Worm (Caenorhabditis elegans) whole organism, L4 larva: ENCODE results near the gene sra-26.

Experiments
- F26F4.8 ChIP-seq: fragments of 200-800 bp; sonication (Bioruptor generic); conservative IDR thresholded peaks from 2 replicates; pipeline ENCODE4 v1.3.6; 2022; ENCODE audit warnings: missing genetic modification characterization, missing compliant biosample characterization
- F37D6.2 ChIP-seq: sonication (generic microtip); optimal IDR thresholded peaks from 2 replicates; lab custom pipeline; 2016; ENCODE audit warnings: mild to moderate bottlenecking, missing genetic modification characterization, missing compliant biosample characterization
- F49E8.2 ChIP-seq: sonication (generic microtip); optimal IDR thresholded peaks from 2 replicates; lab custom pipeline; 2016; ENCODE audit warnings: missing compliant biosample characterization, mild to moderate bottlenecking, missing genetic modification characterization, borderline replicate concordance
- Y105C5A.15 ChIP-seq: fragments of 200-800 bp; sonication (Bioruptor generic); IDR thresholded peaks from 2 replicates; pipeline ENCODE4 v1.3.6; 2022; ENCODE audit warnings: missing genetic modification characterization, missing compliant biosample characterization
- aly-2 ChIP-seq: sonication (generic microtip); optimal IDR thresholded peaks from 2 replicates; lab custom pipeline; 2018; ENCODE audit warnings: missing biosample characterization, missing genetic modification characterization
- ama-1 ChIP-seq: fragments of 150-350 bp; optimal IDR thresholded peaks from 2 replicates; lab custom pipeline; 2014; ENCODE audit warnings: inconsistent platforms, mixed read lengths
- attf-4 ChIP-seq: sonication (generic microtip); optimal IDR thresholded peaks from 3 replicates; lab custom pipeline; 2017; ENCODE audit warnings: missing biosample characterization, missing genetic modification characterization
- ceh-20 ChIP-seq: fragments of 200-800 bp; sonication (Bioruptor generic); IDR thresholded peaks from 2 replicates; pipeline ENCODE4 v1.3.6; 2022; ENCODE audit warnings: missing genetic modification reagents, missing genetic modification characterization, missing compliant biosample characterization
- ceh-28 ChIP-seq: fragments of 150-350 bp; optimal IDR thresholded peaks from 2 replicates; lab custom pipeline; 2014; ENCODE audit warnings: missing biosample characterization, missing genetic modification reagents, missing genetic modification characterization
- ceh-44 ChIP-seq: fragments of 200-800 bp; sonication (Bioruptor generic); IDR thresholded peaks from 2 replicates; pipeline ENCODE4 v1.3.6; 2022; ENCODE audit warnings: missing genetic modification reagents, missing genetic modification characterization, missing compliant biosample characterization
- ceh-62 ChIP-seq: sonication (generic microtip); optimal IDR thresholded peaks from 2 replicates; lab custom pipeline; 2017; ENCODE audit warnings: missing biosample characterization, missing genetic modification characterization
- ces-1 ChIP-seq: fragments of 150-350 bp; sonication (generic microtip); optimal IDR thresholded peaks from 4 replicates; lab custom pipeline; 2014; ENCODE audit warnings: missing biosample characterization, missing genetic modification reagents, missing genetic modification characterization
- cey-2 ChIP-seq: sonication (generic microtip); optimal IDR thresholded peaks from 3 replicates; lab custom pipeline; 2017; ENCODE audit warnings: missing genetic modification characterization, mild to moderate bottlenecking, missing compliant biosample characterization, antibody characterized with exemption, borderline replicate concordance; ENCODE audit not compliant: insufficient read depth
- ctbp-1 ChIP-seq: fragments of 200-800 bp; sonication (Bioruptor generic); IDR thresholded peaks from 2 replicates; pipeline ENCODE4 v1.3.6; 2022; ENCODE audit warnings: missing genetic modification reagents, missing genetic modification characterization, missing compliant biosample characterization
- daf-8 ChIP-seq: fragments of 200-800 bp; sonication (Bioruptor generic); IDR thresholded peaks from 2 replicates; pipeline ENCODE4 v1.3.6; 2022; ENCODE audit warnings: missing genetic modification characterization, missing compliant biosample characterization
- dmd-6 ChIP-seq: fragments of 200-800 bp; sonication (Bioruptor generic); IDR thresholded peaks from 2 replicates; pipeline ENCODE4 v1.3.6; 2022; ENCODE audit warnings: missing genetic modification reagents, missing genetic modification characterization, missing compliant biosample characterization
- dmd-9 ChIP-seq: fragments of 200-800 bp; sonication (Bioruptor generic); IDR thresholded peaks from 2 replicates; pipeline ENCODE4 v1.3.6; 2022; ENCODE audit warnings: missing genetic modification reagents, missing genetic modification characterization, missing compliant biosample characterization
- dpl-1 ChIP-seq: fragments of 150-350 bp; optimal IDR thresholded peaks from 2 replicates; lab custom pipeline; 2014; ENCODE audit warnings: missing biosample characterization, missing genetic modification reagents, missing genetic modification characterization
- duxl-1 ChIP-seq: sonication (generic microtip); optimal IDR thresholded peaks from 2 replicates; lab custom pipeline; 2016; ENCODE audit warnings: mild to moderate bottlenecking, missing genetic modification characterization, moderate library complexity, missing compliant biosample characterization; ENCODE audit not compliant: poor library complexity
- egl-27 ChIP-seq: sonication (generic microtip); optimal IDR thresholded peaks from 3 replicates; lab custom pipeline; 2017; ENCODE audit warnings: missing biosample characterization, missing genetic modification reagents, missing genetic modification characterization
- egl-43 ChIP-seq: fragments of 200-800 bp; sonication (Bioruptor generic); IDR thresholded peaks from 2 replicates; pipeline ENCODE4 v1.3.6; 2022; ENCODE audit warnings: missing genetic modification reagents, missing genetic modification characterization, missing compliant biosample characterization
- gei-8 ChIP-seq: fragments of 200-800 bp; sonication (Bioruptor generic); optimal IDR thresholded peaks from 2 replicates; lab custom pipeline; 2018; ENCODE audit warnings: mild to moderate bottlenecking, missing genetic modification characterization, missing compliant biosample characterization
- hlh-11 ChIP-seq: fragments of 200-800 bp; sonication (Bioruptor generic); optimal IDR thresholded peaks from 2 replicates; lab custom pipeline; 2018; ENCODE audit warnings: mild to moderate bottlenecking, missing genetic modification characterization, missing compliant biosample characterization
- lim-7 ChIP-seq: fragments of 200-800 bp; sonication (Bioruptor generic); IDR thresholded peaks from 2 replicates; pipeline ENCODE4 v1.3.6; 2022; ENCODE audit warnings: missing genetic modification characterization, missing compliant biosample characterization
- lin-1 ChIP-seq: fragments of 200-800 bp; sonication (Bioruptor generic); IDR thresholded peaks from 2 replicates; pipeline ENCODE4 v1.3.6; 2022; ENCODE audit warnings: missing genetic modification reagents, missing genetic modification characterization, missing compliant biosample characterization
- lin-13 ChIP-seq: fragments of 150-350 bp; optimal IDR thresholded peaks from 2 replicates; lab custom pipeline; 2014; ENCODE audit warnings: missing biosample characterization, missing genetic modification reagents, missing genetic modification characterization
- lir-3 ChIP-seq: sonication (generic microtip); optimal IDR thresholded peaks from 2 replicates; lab custom pipeline; 2016; ENCODE audit warnings: mild to moderate bottlenecking, missing genetic modification characterization, missing compliant biosample characterization
- lsy-2 ChIP-seq, 2 experiments: fragments of 150-350 bp in 1 of 2; sonication (generic microtip) in 1 of 2; optimal IDR thresholded peaks; 2 replicates each; lab custom pipeline; 2014 to 2017; ENCODE audit warnings: missing biosample characterization in 2 of 2, missing genetic modification characterization in 2 of 2
- madf-5 ChIP-seq, 2 experiments: fragments of 200-800 bp; sonication (Bioruptor generic); IDR thresholded peaks; 2 replicates each; pipeline ENCODE4 v1.3.6; 2022; ENCODE audit warnings: missing compliant biosample characterization in 2 of 2, missing genetic modification characterization in 2 of 2
- madf-9 ChIP-seq: fragments of 200-800 bp; sonication (Bioruptor generic); conservative IDR thresholded peaks from 2 replicates; pipeline ENCODE4 v1.3.6; 2022; ENCODE audit warnings: missing genetic modification reagents, missing genetic modification characterization, missing compliant biosample characterization
- mdl-1 ChIP-seq, 2 experiments: fragments of 150-350 bp in 1 of 2; sonication (generic microtip) in 1 of 2; optimal IDR thresholded peaks; 2 replicates each; lab custom pipeline; 2014 to 2017; ENCODE audit warnings: missing biosample characterization in 2 of 2, missing genetic modification characterization in 2 of 2
- mdt-29 ChIP-seq: fragments of 200-800 bp; sonication (Bioruptor generic); IDR thresholded peaks from 2 replicates; pipeline ENCODE4 v1.3.6; 2022; ENCODE audit warnings: missing genetic modification reagents, missing genetic modification characterization, missing compliant biosample characterization
- mep-1 ChIP-seq: fragments of 150-350 bp; sonication (generic microtip); optimal IDR thresholded peaks from 3 replicates; lab custom pipeline; 2014; ENCODE audit warnings: missing biosample characterization, missing genetic modification characterization
- nhr-10 ChIP-seq: fragments of 150-350 bp; optimal IDR thresholded peaks from 2 replicates; lab custom pipeline; 2014; ENCODE audit warnings: missing biosample characterization, missing genetic modification characterization
- nhr-11 ChIP-seq: fragments of 150-350 bp; optimal IDR thresholded peaks from 2 replicates; lab custom pipeline; 2014; ENCODE audit warnings: missing biosample characterization, missing genetic modification characterization
- nhr-237 ChIP-seq: sonication (generic microtip); optimal IDR thresholded peaks from 2 replicates; lab custom pipeline; 2017; ENCODE audit warnings: missing biosample characterization, missing genetic modification characterization
- nhr-25 ChIP-seq: sonication (generic microtip); optimal IDR thresholded peaks from 2 replicates; lab custom pipeline; 2017; ENCODE audit warnings: missing genetic modification characterization, mild to moderate bottlenecking, missing compliant biosample characterization, antibody characterized with exemption, moderate library complexity, borderline replicate concordance; ENCODE audit not compliant: insufficient read depth
- nhr-41 ChIP-seq: fragments of 200-800 bp; sonication (Bioruptor generic); IDR thresholded peaks from 2 replicates; pipeline ENCODE4 v1.3.6; 2022; ENCODE audit warnings: missing genetic modification reagents, missing genetic modification characterization, missing compliant biosample characterization
- nhr-48 ChIP-seq: sonication (generic microtip); optimal IDR thresholded peaks from 2 replicates; lab custom pipeline; 2016; ENCODE audit warnings: mild to moderate bottlenecking, missing genetic modification characterization, missing compliant biosample characterization
- nhr-76 ChIP-seq: fragments of 150-350 bp; optimal IDR thresholded peaks from 2 replicates; lab custom pipeline; 2014; ENCODE audit warnings: missing biosample characterization, missing genetic modification characterization
- nhr-77 ChIP-seq: fragments of 150-350 bp; optimal IDR thresholded peaks from 2 replicates; lab custom pipeline; 2014; ENCODE audit warnings: missing biosample characterization, missing genetic modification characterization
- php-3 ChIP-seq: fragments of 200-800 bp; sonication (Bioruptor generic); IDR thresholded peaks from 2 replicates; pipeline ENCODE4 v1.3.6; 2022; ENCODE audit warnings: missing genetic modification reagents, missing genetic modification characterization, missing compliant biosample characterization
- saeg-2 ChIP-seq: fragments of 200-800 bp; sonication (Bioruptor generic); IDR thresholded peaks from 2 replicates; pipeline ENCODE4 v1.3.6; 2022; ENCODE audit warnings: missing genetic modification reagents, missing genetic modification characterization, missing compliant biosample characterization
- sdz-12 ChIP-seq: fragments of 200-800 bp; sonication (Bioruptor generic); optimal IDR thresholded peaks from 2 replicates; lab custom pipeline; 2018; ENCODE audit warnings: mild to moderate bottlenecking, missing genetic modification characterization, missing compliant biosample characterization
- set-16 ChIP-seq: fragments of 200-800 bp; sonication (Bioruptor generic); IDR thresholded peaks from 2 replicates; pipeline ENCODE4 v1.3.6; 2022; ENCODE audit warnings: missing genetic modification reagents, missing genetic modification characterization, missing compliant biosample characterization
- snpc-1.2 ChIP-seq: fragments of 200-800 bp; sonication (Bioruptor generic); IDR thresholded peaks from 2 replicates; pipeline ENCODE4 v1.3.6; 2022; ENCODE audit warnings: missing genetic modification reagents, missing genetic modification characterization, missing compliant biosample characterization
- tag-97 ChIP-seq: fragments of 200-800 bp; sonication (Bioruptor generic); IDR thresholded peaks from 2 replicates; pipeline ENCODE4 v1.3.6; 2022; ENCODE audit warnings: missing genetic modification characterization, missing compliant biosample characterization
- unc-62 ChIP-seq, 3 experiments: fragments of 150-350 bp in 1 of 3; sonication (generic microtip); optimal IDR thresholded peaks in 2 of 3; peaks in 1 of 3; 1 replicate in 1 of 3; 2 replicates in 2 of 3; lab custom pipeline; 2014 to 2017; ENCODE audit warnings: missing biosample characterization in 3 of 3, missing genetic modification characterization in 3 of 3, missing genetic modification reagents in 3 of 3, missing genotype in 1 of 3
- zag-1 ChIP-seq: fragments of 150-350 bp; optimal IDR thresholded peaks from 2 replicates; lab custom pipeline; 2014; ENCODE audit warnings: missing biosample characterization, missing genetic modification characterization
- ztf-7 ChIP-seq: fragments of 150-350 bp; optimal IDR thresholded peaks from 2 replicates; lab custom pipeline; 2014; ENCODE audit warnings: missing biosample characterization, missing genetic modification characterization

sra-26 gene

ce11 chrII:6683663-6684285 lies 32.2 kb upstream of the sra-26 start, which contains the start of gene gyf-1 (continued):
- peak in 1 of 2 experiments; percentile 7 for TF ChIP-seq mdl-1 (tag; optimal IDR thresholded peaks at IDR 0.05; lab: Kevin White, UChicago)
- no peak for TF ChIP-seq gei-8 (GFP tag; lab: Kevin White, UChicago)
- no peak for TF ChIP-seq duxl-1 (tag; lab: Kevin White, UChicago)
- TF ChIP-seq ceh-62 (tag; lab: Kevin White, UChicago) = no peak
- no peak for TF ChIP-seq nhr-77 (tag; lab: Kevin White, UChicago)
- TF ChIP-seq set-16 (GFP tag; lab: Robert Waterston, UW) = no peak
- no peak for TF ChIP-seq attf-4 (tag; lab: Kevin White, UChicago)
- no peak for TF ChIP-seq madf-9 (GFP tag; lab: Robert Waterston, UW)
- TF ChIP-seq php-3 (GFP tag; lab: Robert Waterston, UW) = no peak
- TF ChIP-seq ama-1 (lab: Kevin White, UChicago) = peak; percentile 19
- TF ChIP-seq snpc-1.2 (GFP tag; lab: Robert Waterston, UW) = no peak
- TF ChIP-seq egl-43 (GFP tag; lab: Robert Waterston, UW) = no peak
- TF ChIP-seq lsy-2 (tag; optimal IDR thresholded peaks at IDR 0.05; lab: Kevin White, UChicago) = peak in 1 of 2 experiments; percentile 44
- no peak for TF ChIP-seq F49E8.2 (tag; lab: Kevin White, UChicago)
- TF ChIP-seq dpl-1 = peak; percentile 24
- no peak for TF ChIP-seq ceh-44
- TF ChIP-seq dmd-6 (GFP tag; lab: Robert Waterston, UW) = peak; percentile 29; the same call in 1 of the 2 replicates
- TF ChIP-seq mdt-29 = no peak
- peak; percentile 39 for TF ChIP-seq nhr-11 (tag; lab: Kevin White, UChicago)
- no peak for TF ChIP-seq nhr-25 (tag; lab: Kevin White, UChicago)
- TF ChIP-seq nhr-41 = no peak
- TF ChIP-seq daf-8 (GFP tag; lab: Robert Waterston, UW) = no peak
- no peak for TF ChIP-seq ceh-28 (tag; lab: Kevin White, UChicago)
- no peak for TF ChIP-seq ztf-7 (tag; lab: Kevin White, UChicago)
- TF ChIP-seq lir-3 = no peak
- TF ChIP-seq Y105C5A.15 (GFP tag; lab: Robert Waterston, UW) = no peak
- TF ChIP-seq madf-5 (GFP tag; IDR thresholded peaks at IDR 0.05; lab: Robert Waterston, UW) = no peak
- no peak for TF ChIP-seq tag-97 (GFP tag; lab: Robert Waterston, UW)
- no peak for TF ChIP-seq cey-2 (tag; lab: Kevin White, UChicago)
- TF ChIP-seq lin-1 (GFP tag; lab: Robert Waterston, UW) = no peak
- no peak for TF ChIP-seq ceh-20 (GFP tag; lab: Robert Waterston, UW)
- no peak for TF ChIP-seq egl-27 (tag; lab: Kevin White, UChicago)
- no peak for TF ChIP-seq zag-1 (tag; lab: Kevin White, UChicago)
- 0 out of 2 replicates have a peak, but pooled peaks have one; percentile 34 for TF ChIP-seq ctbp-1 (GFP tag; lab: Robert Waterston, UW)
- TF ChIP-seq lin-13 (GFP tag; lab: Kevin White, UChicago) = no peak
- TF ChIP-seq lim-7 (GFP tag; lab: Robert Waterston, UW) = no peak
- no peak for TF ChIP-seq nhr-76 (tag; lab: Kevin White, UChicago)
- TF ChIP-seq hlh-11 (tag; lab: Kevin White, UChicago) = peak; percentile 69
- no peak for TF ChIP-seq aly-2 (tag; lab: Kevin White, UChicago)
- TF ChIP-seq nhr-48 = no peak
- no peak for TF ChIP-seq mep-1 (tag; lab: Kevin White, UChicago)
- peak in 1 of 2 experiments; percentile 33 for TF ChIP-seq unc-62 (GFP tag; optimal IDR thresholded peaks at IDR 0.05 in 1 of 2; lab: Kevin White, UChicago)
- TF ChIP-seq unc-62 (tag; optimal IDR thresholded peaks at IDR 0.05; lab: Kevin White, UChicago) = no peak
- no peak for TF ChIP-seq saeg-2 (GFP tag; lab: Robert Waterston, UW)
- no peak for TF ChIP-seq F37D6.2 (tag; lab: Kevin White, UChicago)
- no peak for TF ChIP-seq nhr-10
- TF ChIP-seq dmd-9 (GFP tag; lab: Robert Waterston, UW) = no peak
- no peak for TF ChIP-seq F26F4.8
- TF ChIP-seq nhr-237 (tag; lab: Kevin White, UChicago) = no peak
- TF ChIP-seq ces-1 (GFP tag; lab: Kevin White, UChicago) = no peak
- TF ChIP-seq sdz-12 (GFP tag; lab: Kevin White, UChicago) = no peak
